Worm (Caenorhabditis elegans): Measurements from ENCODE around the gene nhr-32.

DNA sequence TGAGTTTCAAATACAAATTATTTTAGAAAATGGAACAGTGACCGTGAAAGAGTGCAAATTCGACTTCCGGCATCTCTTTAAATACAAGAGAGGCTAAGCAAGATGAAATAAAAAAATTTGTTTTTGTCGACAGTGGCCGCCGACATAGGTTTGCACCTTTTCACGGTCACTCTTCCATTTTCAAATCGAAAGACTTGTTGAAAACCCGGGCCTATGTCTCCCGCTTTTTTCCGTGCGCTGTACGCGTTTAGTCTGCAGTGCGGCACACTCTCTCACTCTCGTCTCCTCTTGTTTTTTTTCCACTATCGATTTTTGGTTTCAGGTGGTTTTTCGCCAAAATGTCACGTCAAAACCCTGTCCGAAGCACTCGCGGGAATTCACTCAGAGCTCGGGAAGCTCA lies 6.7 kb upstream of the nhr-32 start, which contains the start of gene hpl-1:
- TF ChIP-seq unc-55 (GFP tag; optimal IDR thresholded peaks at IDR 0.05) = no peak
- TF ChIP-seq mab-5 (tag; optimal IDR thresholded peaks at IDR 0.05) = no peak
- TF ChIP-seq peb-1 (tag; optimal IDR thresholded peaks at IDR 0.05) = no peak
- TF ChIP-seq ztf-11 (tag; optimal IDR thresholded peaks at IDR 0.05) = no peak
- no peak for TF ChIP-seq alr-1 (tag; optimal IDR thresholded peaks at IDR 0.05)
- TF ChIP-seq skn-1 (tag; optimal IDR thresholded peaks at IDR 0.05) = no peak
- no peak for TF ChIP-seq fos-1 (tag; optimal IDR thresholded peaks at IDR 0.05)
- no peak for TF ChIP-seq ZK546.5 (tag; optimal IDR thresholded peaks at IDR 0.05)
- TF ChIP-seq dmd-4 (tag; optimal IDR thresholded peaks at IDR 0.05) = no peak
- no peak for TF ChIP-seq nhr-11 (tag; optimal IDR thresholded peaks at IDR 0.05)
- TF ChIP-seq nhr-77 (tag; optimal IDR thresholded peaks at IDR 0.05) = no peak
